Worm (Caenorhabditis elegans) whole organism, mixed stage, embryonic: ENCODE measurements around the gene H06I04.6.

Experiments used
- M03D4.4 ChIP-seq: sonication (generic microtip); optimal IDR thresholded peaks from 2 replicates; lab custom pipeline; 2017; ENCODE audit warnings: mild to moderate bottlenecking, missing genetic modification characterization, missing compliant biosample characterization
- bed-3 ChIP-seq: fragments of 200-800 bp; sonication (Bioruptor generic); optimal IDR thresholded peaks from 3 replicates; lab custom pipeline; 2018; ENCODE audit warnings: mild to moderate bottlenecking, missing genetic modification characterization, moderate library complexity, missing compliant biosample characterization
- ceh-43 ChIP-seq: fragments of 200-800 bp; sonication (Bioruptor generic); optimal IDR thresholded peaks from 2 replicates; lab custom pipeline; 2018; ENCODE audit warnings: mild to moderate bottlenecking, missing genetic modification characterization, moderate library complexity, missing compliant biosample characterization
- ceh-83 ChIP-seq: fragments of 200-800 bp; sonication (Bioruptor generic); optimal IDR thresholded peaks from 2 replicates; lab custom pipeline; 2018; ENCODE audit warnings: mild to moderate bottlenecking, missing genetic modification characterization, missing compliant biosample characterization
- ces-1 ChIP-seq: fragments of 150-350 bp; optimal IDR thresholded peaks from 2 replicates; lab custom pipeline; 2014; ENCODE audit warnings: missing biosample characterization, missing genetic modification reagents, missing genetic modification characterization
- cnd-1 ChIP-seq: fragments of 200-800 bp; sonication (Bioruptor generic); optimal IDR thresholded peaks from 2 replicates; lab custom pipeline; 2018; ENCODE audit warnings: mild to moderate bottlenecking, missing genetic modification characterization, missing compliant biosample characterization
- drap-1 ChIP-seq: fragments of 200-800 bp; sonication (Bioruptor generic); optimal IDR thresholded peaks from 3 replicates; lab custom pipeline; 2018; ENCODE audit warnings: mild to moderate bottlenecking, missing genetic modification characterization, missing compliant biosample characterization
- elt-1 ChIP-seq: sonication (generic microtip); optimal IDR thresholded peaks from 2 replicates; lab custom pipeline; 2017; ENCODE audit warnings: missing genetic modification characterization, mild to moderate bottlenecking, missing compliant biosample characterization, antibody characterized with exemption, moderate library complexity, borderline replicate concordance; ENCODE audit not compliant: insufficient read depth
- elt-3 ChIP-seq: fragments of 150-350 bp; optimal IDR thresholded peaks from 2 replicates; lab custom pipeline; 2014; ENCODE audit warnings: missing biosample characterization, missing genetic modification characterization
- flh-1 ChIP-seq: fragments of 200-800 bp; sonication (Bioruptor generic); optimal IDR thresholded peaks from 2 replicates; lab custom pipeline; 2018; ENCODE audit warnings: mild to moderate bottlenecking, missing genetic modification characterization, moderate library complexity, missing compliant biosample characterization
- hlh-1 ChIP-seq: fragments of 150-350 bp; optimal IDR thresholded peaks from 2 replicates; lab custom pipeline; 2014; ENCODE audit warnings: missing biosample characterization, missing genetic modification reagents, missing genetic modification characterization
- lin-13 ChIP-seq: fragments of 150-350 bp; optimal IDR thresholded peaks from 2 replicates; lab custom pipeline; 2014; ENCODE audit warnings: missing biosample characterization, missing genetic modification characterization
- lin-32 ChIP-seq: fragments of 200-800 bp; sonication (Bioruptor generic); optimal IDR thresholded peaks from 2 replicates; lab custom pipeline; 2018; ENCODE audit warnings: mild to moderate bottlenecking, missing genetic modification characterization, missing compliant biosample characterization
- lsy-2 ChIP-seq: fragments of 150-350 bp; optimal IDR thresholded peaks from 2 replicates; lab custom pipeline; 2014; ENCODE audit warnings: missing biosample characterization, missing genetic modification characterization
- mab-5 ChIP-seq: fragments of 150-350 bp; optimal IDR thresholded peaks from 2 replicates; lab custom pipeline; 2014; ENCODE audit warnings: missing biosample characterization, missing genetic modification characterization
- mls-2 ChIP-seq: sonication (generic microtip); optimal IDR thresholded peaks from 2 replicates; lab custom pipeline; 2016; ENCODE audit warnings: mild to moderate bottlenecking, missing genetic modification characterization, moderate library complexity, missing compliant biosample characterization
- nhr-12 ChIP-seq: fragments of 150-350 bp; optimal IDR thresholded peaks from 2 replicates; lab custom pipeline; 2014; ENCODE audit warnings: missing biosample characterization, missing genetic modification characterization
- nhr-237 ChIP-seq: fragments of 150-350 bp; optimal IDR thresholded peaks from 2 replicates; lab custom pipeline; 2014; ENCODE audit warnings: missing biosample characterization, missing genetic modification characterization
- pha-4 ChIP-seq: fragments of 150-350 bp; optimal IDR thresholded peaks from 2 replicates; lab custom pipeline; 2018; ENCODE audit warnings: missing biosample characterization, missing genetic modification reagents, missing genetic modification characterization
- sem-2 ChIP-seq: fragments of 200-800 bp; sonication (Bioruptor generic); optimal IDR thresholded peaks from 2 replicates; lab custom pipeline; 2018; ENCODE audit warnings: mild to moderate bottlenecking, missing genetic modification characterization, missing compliant biosample characterization
- snpc-4 ChIP-seq: fragments of 150-350 bp; optimal IDR thresholded peaks from 2 replicates; lab custom pipeline; 2014; ENCODE audit warnings: missing biosample characterization, missing genetic modification characterization
- tbx-8 ChIP-seq: fragments of 200-800 bp; sonication (Bioruptor generic); optimal IDR thresholded peaks from 2 replicates; lab custom pipeline; 2018; ENCODE audit warnings: mild to moderate bottlenecking, missing genetic modification characterization, moderate library complexity, missing compliant biosample characterization
- unc-120 ChIP-seq: sonication (generic microtip); optimal IDR thresholded peaks from 2 replicates; lab custom pipeline; 2017; ENCODE audit warnings: missing genetic modification characterization, missing compliant biosample characterization; ENCODE audit not compliant: poor library complexity, severe bottlenecking
- unc-39 ChIP-seq: fragments of 150-350 bp; optimal IDR thresholded peaks from 2 replicates; lab custom pipeline; 2014; ENCODE audit warnings: missing biosample characterization, missing genetic modification characterization
- unc-62 ChIP-seq: fragments of 150-350 bp; optimal IDR thresholded peaks from 2 replicates; lab custom pipeline; 2014; ENCODE audit warnings: missing biosample characterization, missing genetic modification reagents, missing genetic modification characterization
- zip-8 ChIP-seq: fragments of 150-350 bp; optimal IDR thresholded peaks from 2 replicates; lab custom pipeline; 2014; ENCODE audit warnings: missing biosample characterization, missing genetic modification characterization
- ztf-11 ChIP-seq: fragments of 150-350 bp; optimal IDR thresholded peaks from 2 replicates; lab custom pipeline; 2014; ENCODE audit warnings: missing biosample characterization, missing genetic modification characterization

Gene H06I04.6

DNA sequence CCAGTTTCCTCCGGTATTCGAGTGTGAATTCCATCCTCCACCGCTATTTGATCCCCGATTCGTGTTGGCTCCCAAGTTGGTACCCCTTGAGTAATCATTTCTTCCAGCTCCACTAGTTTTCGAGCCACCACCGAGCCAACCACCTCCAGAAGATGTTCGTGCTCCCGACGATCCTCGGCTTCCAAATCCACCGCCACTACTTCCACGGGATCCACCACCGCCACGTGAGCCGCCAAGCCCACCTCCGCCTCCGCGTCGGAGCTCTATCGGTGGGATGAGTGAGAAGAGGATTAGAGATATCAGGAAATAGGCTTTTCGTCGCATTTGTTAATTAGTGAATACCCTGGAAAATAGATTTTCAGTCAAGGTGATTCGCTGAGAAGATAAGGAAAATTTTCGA, at the start of gene H06I04.6:
TSS of gene H06I04.6 (minus strand) at position 345 of the 400 bp plus-strand sequence.
- TF ChIP-seq ceh-43 (GFP tag; lab: Kevin White, UChicago) (no peak), pha-4 (tag; lab: Kevin White, UChicago) (no peak), drap-1 (GFP tag; lab: Kevin White, UChicago) (no peak), unc-39 (tag; lab: Kevin White, UChicago) (no peak), lin-13 (tag; lab: Kevin White, UChicago) (no peak), elt-3 (tag; lab: Kevin White, UChicago) (no peak), unc-120 (tag; lab: Kevin White, UChicago) (no peak), M03D4.4 (tag; lab: Kevin White, UChicago) (no peak), nhr-12 (tag; lab: Kevin White, UChicago) (no peak), unc-62 (GFP tag; lab: Kevin White, UChicago) (no peak), hlh-1 (tag; lab: Kevin White, UChicago) (no peak), bed-3 (GFP tag; lab: Kevin White, UChicago) (no peak)

DNA sequence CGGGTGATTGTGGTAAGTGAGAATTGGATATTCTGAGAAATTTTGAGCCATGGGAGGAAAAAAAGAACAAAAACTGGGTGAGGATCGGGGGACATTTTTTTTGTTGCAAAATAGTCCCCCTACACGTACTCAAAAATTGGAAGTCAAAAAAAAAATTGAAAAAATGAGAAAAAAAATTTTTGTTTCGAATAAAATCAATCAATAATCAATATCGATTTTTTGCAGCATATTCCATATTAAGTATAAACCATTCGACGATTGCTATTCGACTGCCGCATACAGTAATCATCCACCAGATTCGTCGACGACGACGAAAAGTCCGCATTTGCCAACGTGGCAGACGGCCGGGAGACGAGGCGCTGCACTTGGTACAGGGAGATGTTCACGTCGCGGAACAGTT, 48.5 kb upstream of the H06I04.6 start:
- TF ChIP-seq elt-3 (tag; lab: Kevin White, UChicago) (no peak), zip-8 (tag; lab: Kevin White, UChicago) (no peak), cnd-1 (no peak), M03D4.4 (tag; lab: Kevin White, UChicago) (no peak), nhr-237 (tag; lab: Kevin White, UChicago) (no peak), ceh-43 (GFP tag; lab: Kevin White, UChicago) (no peak), ztf-11 (tag; lab: Kevin White, UChicago) (no peak), drap-1 (GFP tag; lab: Kevin White, UChicago) (no peak), hlh-1 (tag; lab: Kevin White, UChicago) (no peak), tbx-8 (GFP tag; lab: Kevin White, UChicago) (no peak), pha-4 (tag; lab: Kevin White, UChicago) (no peak), bed-3 (GFP tag; lab: Kevin White, UChicago) (no peak), mls-2 (tag; lab: Kevin White, UChicago) (no peak), unc-62 (GFP tag; lab: Kevin White, UChicago) (no peak), nhr-12 (tag; lab: Kevin White, UChicago) (no peak), elt-1 (tag; lab: Kevin White, UChicago) (no peak), lin-32 (GFP tag; lab: Kevin White, UChicago) (no peak), unc-120 (tag; lab: Kevin White, UChicago) (no peak), ceh-83 (no peak)

DNA sequence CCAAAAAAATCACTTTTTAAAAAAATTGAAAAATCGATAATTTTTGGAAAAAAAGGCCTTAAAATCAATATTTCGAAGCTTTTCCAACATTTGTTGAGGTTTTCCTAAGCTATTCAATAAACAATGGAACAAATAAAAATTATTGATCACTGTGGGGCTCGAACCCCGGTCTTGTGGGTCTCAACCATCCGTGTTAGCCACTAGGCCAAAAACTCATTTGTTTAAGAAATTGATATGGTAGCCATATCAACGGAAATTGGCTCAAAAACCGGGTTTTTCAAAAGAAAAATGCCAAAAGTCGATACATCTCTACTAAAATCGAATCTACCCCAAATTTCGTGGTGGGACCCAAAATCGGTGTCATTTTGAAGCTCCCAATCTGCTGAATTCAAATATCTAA, 47.9 kb upstream of the H06I04.6 start:
- TF ChIP-seq ces-1 (GFP tag; lab: Kevin White, UChicago) (no peak), unc-39 (tag; lab: Kevin White, UChicago) (no peak), lsy-2 (tag; lab: Kevin White, UChicago) (no peak), cnd-1 (no peak), elt-1 (tag; lab: Kevin White, UChicago) (no peak), M03D4.4 (tag; lab: Kevin White, UChicago) (no peak), pha-4 (tag; lab: Kevin White, UChicago) (no peak), snpc-4 (tag; lab: Kevin White, UChicago) (no peak), flh-1 (GFP tag; lab: Kevin White, UChicago) (no peak)

DNA sequence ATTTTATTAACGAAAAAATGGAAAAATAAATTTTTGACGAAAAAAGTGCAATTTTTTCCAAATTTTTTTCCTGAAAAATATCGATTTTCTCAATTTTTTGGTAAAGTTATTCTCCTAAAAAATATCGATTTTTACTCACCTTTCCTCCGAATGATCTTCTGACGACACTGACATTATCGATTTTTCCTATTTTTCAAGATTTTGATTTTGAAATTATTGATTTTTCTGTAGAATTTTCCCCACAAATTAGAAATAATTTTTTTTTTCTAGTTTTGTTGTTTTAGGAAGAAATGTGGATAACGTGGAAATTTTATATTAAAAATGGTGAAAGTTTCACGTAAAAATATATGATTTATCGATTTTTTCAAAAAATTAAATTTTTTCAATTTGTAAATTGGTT, 47.4 kb upstream of the H06I04.6 start:
- no peak for TF ChIP-seq drap-1 (GFP tag; lab: Kevin White, UChicago)
- TF ChIP-seq ces-1 (GFP tag; lab: Kevin White, UChicago), result no peak

DNA sequence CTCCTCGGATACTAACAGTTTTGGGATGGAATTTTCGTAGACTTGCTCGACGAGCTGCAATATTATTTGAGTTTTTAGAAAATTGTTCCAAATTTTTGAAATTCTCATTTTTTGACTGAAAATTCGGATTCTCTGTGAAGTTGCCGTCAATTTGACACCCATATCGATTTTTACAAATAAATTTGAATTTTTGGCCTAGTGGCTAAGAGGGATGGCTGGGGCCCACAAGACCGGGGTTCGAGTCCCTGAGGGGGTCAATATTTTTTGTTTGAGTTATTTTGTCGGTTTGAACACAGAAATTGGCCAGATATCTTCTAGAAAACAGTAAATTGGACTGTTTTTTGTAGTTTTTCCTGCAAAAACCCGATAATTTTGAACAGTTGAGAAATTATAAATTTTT, 46.5 kb upstream of the H06I04.6 start:
- TF ChIP-seq unc-39 (tag; lab: Kevin White, UChicago) (no peak), zip-8 (tag; lab: Kevin White, UChicago) (no peak), sem-2 (GFP tag; lab: Kevin White, UChicago) (no peak), snpc-4 (tag; lab: Kevin White, UChicago) (no peak), bed-3 (GFP tag; lab: Kevin White, UChicago) (no peak), M03D4.4 (tag; lab: Kevin White, UChicago) (no peak), pha-4 (tag; lab: Kevin White, UChicago) (no peak), mab-5 (tag; lab: Kevin White, UChicago) (no peak), nhr-12 (tag; lab: Kevin White, UChicago) (no peak)
